Worm (Caenorhabditis elegans): ENCODE measurements around the gene mrpl-45.

mrpl-45 gene

ce11 chrIII:1218221-1218620 lies 16.4 kb upstream of the mrpl-45 start (continued):
- TF ChIP-seq tbp1 (GFP tag; optimal IDR thresholded peaks at IDR 0.05) (peak; percentile 91), pbrm-1 (GFP tag; IDR thresholded peaks at IDR 0.05) (peak; percentile 52; the same call in 1 of the 2 replicates), mel-28 (tag; optimal IDR thresholded peaks at IDR 0.05; ENCODE audit: borderline replicate concordance) (no peak), rpc-1 (optimal IDR thresholded peaks at IDR 0.05) (peak; percentile 59), rpc-1 (tag; optimal IDR thresholded peaks at IDR 0.05) (peak; percentile 78), athp-1 (tag; optimal IDR thresholded peaks at IDR 0.05) (no peak), lag-1 (GFP tag; IDR thresholded peaks at IDR 0.05) (no peak), F57C9.4 (tag; optimal IDR thresholded peaks at IDR 0.05) (no peak), Y53F4B.3 (GFP tag; IDR thresholded peaks at IDR 0.05) (no peak), ztf-22 (GFP tag; optimal IDR thresholded peaks at IDR 0.05) (no peak), B0261.1 (tag; optimal IDR thresholded peaks at IDR 0.05) (peak; percentile 74), attf-3 (GFP tag; conservative IDR thresholded peaks at IDR 0.05) (no peak), zim-3 (tag; optimal IDR thresholded peaks at IDR 0.05) (no peak), Y79H2A.3 (GFP tag; conservative IDR thresholded peaks at IDR 0.05) (no peak), let-526 (GFP tag; IDR thresholded peaks at IDR 0.05) (no peak), ztf-28 (GFP tag; IDR thresholded peaks at IDR 0.05) (no peak), efl-1 (GFP tag; optimal IDR thresholded peaks at IDR 0.05) (no peak), dox-1 (GFP tag; IDR thresholded peaks at IDR 0.05) (peak; percentile 47; the same call in 1 of the 2 replicates), sea-2 (GFP tag; IDR thresholded peaks at IDR 0.05) (no peak), lin-35 (GFP tag; optimal IDR thresholded peaks at IDR 0.05) (no peak), hlh-26 (GFP tag; conservative IDR thresholded peaks at IDR 0.05) (no peak), dpl-1 (GFP tag; optimal IDR thresholded peaks at IDR 0.05) (peak; percentile 8), nhr-27 (tag; optimal IDR thresholded peaks at IDR 0.05) (no peak), B0336.3 (GFP tag; IDR thresholded peaks at IDR 0.05) (no peak), F39B2.1 (GFP tag; IDR thresholded peaks at IDR 0.05) (no peak), lir-1 (GFP tag; conservative IDR thresholded peaks at IDR 0.05) (no peak), snpc-1.3 (tag; optimal IDR thresholded peaks at IDR 0.05; ENCODE audit: insufficient read depth) (peak; percentile 38), ceh-58 (GFP tag; IDR thresholded peaks at IDR 0.05) (no peak), lin-40 (tag; optimal IDR thresholded peaks at IDR 0.05) (peak; percentile 28), ztf-18 (tag; optimal IDR thresholded peaks at IDR 0.05) (peak; percentile 42), die-1 (tag; optimal IDR thresholded peaks at IDR 0.05) (no peak), let-607 (tag; optimal IDR thresholded peaks at IDR 0.05) (peak in 1 of 2 experiments; percentile 57), nfyb-1 (GFP tag; IDR thresholded peaks at IDR 0.05) (0 out of 2 replicates have a peak, but pooled peaks have one; percentile 45), madf-8 (GFP tag; conservative IDR thresholded peaks at IDR 0.05) (no peak), hmg-20 (GFP tag; IDR thresholded peaks at IDR 0.05) (no peak), D2030.7 (GFP tag; IDR thresholded peaks at IDR 0.05) (peak; percentile 51), rec-8 (tag; optimal IDR thresholded peaks at IDR 0.05) (no peak), K12H6.12 (tag; optimal IDR thresholded peaks at IDR 0.05) (no peak), Y95B8A.8 (GFP tag; IDR thresholded peaks at IDR 0.05) (no peak), lsy-27 (tag; optimal IDR thresholded peaks at IDR 0.05; ENCODE audit: borderline replicate concordance, insufficient read depth) (no peak), ceh-91 (GFP tag; IDR thresholded peaks at IDR 0.05) (no peak), atf-7 (tag; optimal IDR thresholded peaks at IDR 0.05) (no peak), ccch-3 (GFP tag; optimal IDR thresholded peaks at IDR 0.05) (no peak), sptf-2 (GFP tag; optimal IDR thresholded peaks at IDR 0.05) (no peak), cebp-1 (GFP tag; IDR thresholded peaks at IDR 0.05) (no peak), cebp-1 (tag; optimal IDR thresholded peaks at IDR 0.05) (no peak), C17E4.6 (GFP tag; IDR thresholded peaks at IDR 0.05) (no peak), dpff-1 (tag; optimal IDR thresholded peaks at IDR 0.05) (no peak), ama-1 (optimal IDR thresholded peaks at IDR 0.05) (no peak), ama-1 (GFP tag; optimal IDR thresholded peaks at IDR 0.05) (no peak)

All from whole organism, young adult.